Fruit fly (Drosophila melanogaster) whole organism, prepupa: Measurements from ENCODE around the gene Top3alpha.

ENCODE experiments used
- CG16779 ChIP-seq: fragments of 200-800 bp; sonication (Bioruptor generic); optimal IDR thresholded peaks from 3 replicates; lab custom pipeline; 2017; ENCODE audit warnings: missing biosample characterization, mild to moderate bottlenecking, missing genetic modification characterization
- CG31627 ChIP-seq: fragments of 200-800 bp; sonication (Bioruptor generic); optimal IDR thresholded peaks from 3 replicates; lab custom pipeline; 2016; ENCODE audit warnings: missing biosample characterization, missing genetic modification characterization
- Gug ChIP-seq: fragments of 200-800 bp; sonication (Bioruptor generic); IDR thresholded peaks from 2 replicates; pipeline ENCODE4 v1.3.6; 2022; ENCODE audit warnings: missing biosample characterization, missing genetic modification characterization
- Hr39 ChIP-seq: fragments of 200-800 bp; sonication (Bioruptor generic); optimal IDR thresholded peaks from 2 replicates; lab custom pipeline; 2016; ENCODE audit warnings: missing biosample characterization, missing genetic modification characterization
- Hr4 ChIP-seq: fragments of 200-800 bp; sonication (Bioruptor generic); optimal IDR thresholded peaks from 3 replicates; lab custom pipeline; 2016; ENCODE audit warnings: missing biosample characterization, missing genetic modification characterization
- Lpt ChIP-seq: fragments of 200-800 bp; sonication (Bioruptor generic); optimal IDR thresholded peaks from 3 replicates; lab custom pipeline; 2016; ENCODE audit warnings: missing biosample characterization, missing genetic modification characterization
- Sox102F ChIP-seq: fragments of 200-800 bp; sonication (Bioruptor generic); optimal IDR thresholded peaks from 2 replicates; lab custom pipeline; 2016; ENCODE audit warnings: missing biosample characterization, mild to moderate bottlenecking, missing genetic modification characterization
- achi ChIP-seq: fragments of 200-800 bp; sonication (Bioruptor generic); optimal IDR thresholded peaks from 3 replicates; lab custom pipeline; 2016; ENCODE audit warnings: missing biosample characterization, missing genetic modification characterization
- salr ChIP-seq, 2 experiments: fragments of 200-800 bp; sonication (Bioruptor generic); optimal IDR thresholded peaks; 3 replicates each; lab custom pipeline; 2016 to 2018; ENCODE audit warnings: missing biosample characterization in 2 of 2, missing genetic modification characterization in 2 of 2, mild to moderate bottlenecking in 1 of 2

dm6 chr2L:19508361-19508918 lies 10.5 kb downstream of the Top3alpha start, which contains the start of gene cyst:
- TF ChIP-seq CG16779 (tag; lab: Kevin White, UChicago) = no peak
- TF ChIP-seq Sox102F = no peak
- no peak for TF ChIP-seq salr (GFP tag; optimal IDR thresholded peaks at IDR 0.05; lab: Kevin White, UChicago)
- no peak for TF ChIP-seq Lpt (GFP tag; lab: Kevin White, UChicago)
- TF ChIP-seq CG31627 (GFP tag; lab: Kevin White, UChicago) = peak; percentile 34
- no peak for TF ChIP-seq Hr39 (GFP tag; lab: Kevin White, UChicago)
- no peak for TF ChIP-seq Hr4 (GFP tag; lab: Kevin White, UChicago)
- no peak for TF ChIP-seq achi
- TF ChIP-seq Gug = no peak
